Fruit fly (Drosophila melanogaster) whole organism, embryonic: ENCODE data around the gene kel.

ENCODE experiments used
- Aef1 ChIP-seq: fragments of 200-800 bp; sonication (Bioruptor generic); IDR thresholded peaks from 3 replicates; pipeline ENCODE4 v1.3.6; 2022; ENCODE audit warnings: missing biosample characterization, missing genetic modification characterization
- B-H2 ChIP-seq: fragments of 200-800 bp; sonication (Bioruptor generic); optimal IDR thresholded peaks from 2 replicates; lab custom pipeline; 2018; ENCODE audit warnings: missing biosample characterization, mild to moderate bottlenecking, missing genetic modification characterization
- BEAF-32 ChIP-seq: fragments of 200-800 bp; sonication (Bioruptor generic); optimal IDR thresholded peaks from 3 replicates; lab custom pipeline; 2017; ENCODE audit warnings: missing biosample characterization, missing genetic modification characterization, mild to moderate bottlenecking, moderate library complexity, missing genetic modification reagents
- Bteb2 ChIP-seq: fragments of 200-800 bp; sonication (Bioruptor generic); optimal IDR thresholded peaks from 2 replicates; lab custom pipeline; 2016; ENCODE audit warnings: missing biosample characterization, missing genetic modification characterization
- CG10366 ChIP-seq: fragments of 200-800 bp; sonication (Bioruptor generic); IDR thresholded peaks from 2 replicates; pipeline ENCODE4 v1.3.6; 2022; ENCODE audit warnings: missing biosample characterization, missing genetic modification characterization
- CG11504 ChIP-seq: fragments of 200-800 bp; sonication (Bioruptor generic); optimal IDR thresholded peaks from 3 replicates; lab custom pipeline; 2019; ENCODE audit warnings: missing biosample characterization, mild to moderate bottlenecking, missing genetic modification characterization, moderate library complexity
- CG11696 ChIP-seq: fragments of 200-800 bp; sonication (Bioruptor generic); IDR thresholded peaks from 2 replicates; pipeline ENCODE4 v1.3.6; 2022; ENCODE audit warnings: missing biosample characterization, missing genetic modification characterization
- CG12391 ChIP-seq: fragments of 200-800 bp; sonication (Bioruptor generic); optimal IDR thresholded peaks from 3 replicates; lab custom pipeline; 2018; ENCODE audit warnings: missing biosample characterization, mild to moderate bottlenecking, missing genetic modification characterization, moderate library complexity
- CG12659 ChIP-seq: fragments of 200-800 bp; sonication (Bioruptor generic); optimal IDR thresholded peaks from 3 replicates; lab custom pipeline; 2017; ENCODE audit warnings: mild to moderate bottlenecking, missing biosample characterization, missing genetic modification reagents, missing genetic modification characterization
- CG13287 ChIP-seq: fragments of 200-800 bp; sonication (Bioruptor generic); IDR thresholded peaks from 2 replicates; pipeline ENCODE4 v1.3.6; 2022; ENCODE audit warnings: missing biosample characterization, missing genetic modification characterization; ENCODE audit not compliant: partially characterized antibody
- CG13424 ChIP-seq: fragments of 200-800 bp; sonication (Bioruptor generic); optimal IDR thresholded peaks from 2 replicates; lab custom pipeline; 2019; ENCODE audit warnings: missing biosample characterization, mild to moderate bottlenecking, missing genetic modification characterization, moderate library complexity
- CG13894 ChIP-seq: fragments of 200-800 bp; sonication (Bioruptor generic); optimal IDR thresholded peaks from 3 replicates; lab custom pipeline; 2018; ENCODE audit warnings: missing biosample characterization, mild to moderate bottlenecking, missing genetic modification characterization, moderate library complexity
- CG14050 ChIP-seq: fragments of 200-800 bp; sonication (Bioruptor generic); IDR thresholded peaks from 3 replicates; pipeline ENCODE4 v1.3.6; 2022; ENCODE audit warnings: missing biosample characterization, missing genetic modification characterization
- CG1603 ChIP-seq: fragments of 200-800 bp; sonication (Bioruptor generic); optimal IDR thresholded peaks from 2 replicates; lab custom pipeline; 2019; ENCODE audit warnings: missing biosample characterization, mild to moderate bottlenecking, missing genetic modification characterization, moderate library complexity
- CG7357 ChIP-seq: fragments of 200-800 bp; sonication (Bioruptor generic); IDR thresholded peaks from 3 replicates; pipeline ENCODE4 v1.3.6; 2022; ENCODE audit warnings: missing biosample characterization, missing genetic modification characterization
- CG7372 ChIP-seq: fragments of 200-800 bp; sonication (Bioruptor generic); IDR thresholded peaks from 2 replicates; pipeline ENCODE4 v1.3.6; 2022; ENCODE audit warnings: missing biosample characterization, missing genetic modification characterization
- CG7987 ChIP-seq: fragments of 200-800 bp; sonication (Bioruptor generic); optimal IDR thresholded peaks from 2 replicates; lab custom pipeline; 2018; ENCODE audit warnings: missing biosample characterization, mild to moderate bottlenecking, missing genetic modification characterization, moderate library complexity
- CG8290 ChIP-seq, 3 experiments: fragments of 200-800 bp; sonication (Bioruptor generic); optimal IDR thresholded peaks; 2 replicates each; lab custom pipeline; 2016 to 2019; ENCODE audit warnings: missing biosample characterization in 3 of 3, missing genetic modification characterization in 3 of 3, mild to moderate bottlenecking in 2 of 3, moderate library complexity in 1 of 3
- Chrac-16 ChIP-seq: fragments of 200-800 bp; sonication (Bioruptor generic); optimal IDR thresholded peaks from 3 replicates; lab custom pipeline; 2016; ENCODE audit warnings: missing biosample characterization, missing genetic modification characterization
- D19A ChIP-seq: fragments of 200-800 bp; optimal IDR thresholded peaks from 3 replicates; lab custom pipeline; 2019; ENCODE audit warnings: missing biosample characterization, mild to moderate bottlenecking, missing genetic modification characterization, moderate library complexity
- Dek ChIP-seq: fragments of 200-800 bp; sonication (Bioruptor generic); optimal IDR thresholded peaks from 3 replicates; lab custom pipeline; 2019; ENCODE audit warnings: missing biosample characterization, mild to moderate bottlenecking, missing genetic modification characterization, moderate library complexity
- Doc3 ChIP-seq: fragments of 200-800 bp; sonication (Bioruptor generic); IDR thresholded peaks from 3 replicates; pipeline ENCODE4 v1.3.6; 2022; ENCODE audit warnings: missing biosample characterization, missing genetic modification characterization; ENCODE audit not compliant: partially characterized antibody
- Fer2 ChIP-seq: fragments of 200-800 bp; sonication (Bioruptor generic); optimal IDR thresholded peaks from 2 replicates; lab custom pipeline; 2018; ENCODE audit warnings: missing biosample characterization, mild to moderate bottlenecking, missing genetic modification characterization, moderate library complexity
- Fer3 ChIP-seq: fragments of 200-800 bp; sonication (Bioruptor generic); optimal IDR thresholded peaks from 2 replicates; lab custom pipeline; 2018; ENCODE audit warnings: missing biosample characterization, mild to moderate bottlenecking, missing genetic modification characterization, moderate library complexity
- GATAe ChIP-seq: fragments of 200-800 bp; sonication (Bioruptor generic); conservative IDR thresholded peaks from 2 replicates; pipeline ENCODE4 v1.3.6; 2022; ENCODE audit warnings: missing biosample characterization, missing genetic modification characterization
- Hr39 ChIP-seq: fragments of >200 bp; optimal IDR thresholded peaks from 2 replicates; lab custom pipeline; 2017
- Max ChIP-seq: fragments of 200-800 bp; sonication (Bioruptor generic); optimal IDR thresholded peaks from 2 replicates; lab custom pipeline; 2016; ENCODE audit warnings: missing biosample characterization, mild to moderate bottlenecking, missing genetic modification characterization
- Stat92E ChIP-seq, 3 experiments: fragments of >200 bp in 2 of 3; fragments of 200-800 bp in 1 of 3; sonication (Bioruptor generic) in 1 of 3; optimal IDR thresholded peaks; 2 replicates each; lab custom pipeline; 2017 to 2019; ENCODE audit warnings: missing biosample characterization in 3 of 3, missing genetic modification characterization in 3 of 3, mild to moderate bottlenecking in 1 of 3, moderate library complexity in 1 of 3
- Trl ChIP-seq, 3 experiments: fragments of >200 bp in 2 of 3; fragments of 200-800 bp in 1 of 3; sonication (Bioruptor generic) in 1 of 3; optimal IDR thresholded peaks; 2 replicates in 1 of 3; 3 replicates in 2 of 3; lab custom pipeline; 2016 to 2017; ENCODE audit warnings: missing biosample characterization in 1 of 3, missing genetic modification characterization in 1 of 3
- bsh ChIP-seq, 2 experiments: fragments of 200-800 bp; sonication (Bioruptor generic); optimal IDR thresholded peaks; 2 replicates each; lab custom pipeline; 2017 to 2018; ENCODE audit warnings: mild to moderate bottlenecking in 2 of 2, missing biosample characterization in 2 of 2, missing genetic modification characterization in 2 of 2, moderate library complexity in 1 of 2
- crol ChIP-seq: fragments of 200-800 bp; sonication (Bioruptor generic); IDR thresholded peaks from 2 replicates; pipeline ENCODE4 v1.3.6; 2022; ENCODE audit warnings: missing biosample characterization, missing genetic modification characterization
- dpn ChIP-seq, 2 experiments: fragments of 200-800 bp; sonication (Bioruptor generic); optimal IDR thresholded peaks; 3 replicates each; lab custom pipeline; 2016; ENCODE audit warnings: missing biosample characterization in 2 of 2, missing genetic modification characterization in 2 of 2
- fd3F ChIP-seq: fragments of 200-800 bp; sonication (Bioruptor generic); optimal IDR thresholded peaks from 2 replicates; lab custom pipeline; 2018; ENCODE audit warnings: missing biosample characterization, mild to moderate bottlenecking, missing genetic modification characterization, moderate library complexity
- ftz-f1 ChIP-seq: fragments of 200-800 bp; sonication (Bioruptor generic); optimal IDR thresholded peaks from 2 replicates; lab custom pipeline; 2016; ENCODE audit warnings: missing biosample characterization, missing genetic modification characterization
- kah ChIP-seq: fragments of 200-800 bp; sonication (Bioruptor generic); optimal IDR thresholded peaks from 2 replicates; lab custom pipeline; 2018; ENCODE audit warnings: missing biosample characterization, mild to moderate bottlenecking, missing genetic modification characterization
- ken ChIP-seq: fragments of 200-800 bp; sonication (Bioruptor generic); IDR thresholded peaks from 3 replicates; pipeline ENCODE4 v1.3.6; 2022; ENCODE audit warnings: missing biosample characterization, missing genetic modification characterization
- kni ChIP-seq: fragments of 200-800 bp; sonication (Bioruptor generic); optimal IDR thresholded peaks from 3 replicates; lab custom pipeline; 2017; ENCODE audit warnings: mild to moderate bottlenecking, missing biosample characterization, missing genetic modification reagents, missing genetic modification characterization
- lilli ChIP-seq: fragments of 200-800 bp; sonication (Bioruptor generic); optimal IDR thresholded peaks from 3 replicates; lab custom pipeline; 2016; ENCODE audit warnings: missing biosample characterization, missing genetic modification characterization
- row ChIP-seq: fragments of 200-800 bp; sonication (Bioruptor generic); IDR thresholded peaks from 3 replicates; pipeline ENCODE4 v1.3.6; 2022; ENCODE audit warnings: missing biosample characterization, missing genetic modification characterization
- salm ChIP-seq: fragments of 200-800 bp; sonication (Bioruptor generic); optimal IDR thresholded peaks from 2 replicates; lab custom pipeline; 2018; ENCODE audit warnings: missing biosample characterization, mild to moderate bottlenecking, missing genetic modification characterization
- sisA ChIP-seq: fragments of 200-800 bp; sonication (Bioruptor generic); IDR thresholded peaks from 2 replicates; pipeline ENCODE4 v1.3.6; 2022; ENCODE audit warnings: missing biosample characterization, missing genetic modification characterization
- slou ChIP-seq: fragments of 200-800 bp; sonication (Bioruptor generic); optimal IDR thresholded peaks from 3 replicates; lab custom pipeline; 2016; ENCODE audit warnings: missing biosample characterization, missing genetic modification characterization
- tio ChIP-seq: fragments of 200-800 bp; sonication (Bioruptor generic); optimal IDR thresholded peaks from 2 replicates; lab custom pipeline; 2017; ENCODE audit warnings: missing biosample characterization, missing genetic modification characterization, inconsistent platforms
- unpg ChIP-seq: fragments of 200-800 bp; sonication (Bioruptor generic); optimal IDR thresholded peaks from 3 replicates; lab custom pipeline; 2018; ENCODE audit warnings: missing biosample characterization, mild to moderate bottlenecking, missing genetic modification characterization, moderate library complexity
- vvl ChIP-seq: fragments of 200-800 bp; sonication (Bioruptor generic); IDR thresholded peaks from 2 replicates; pipeline ENCODE4 v1.3.6; 2022; ENCODE audit warnings: missing biosample characterization, missing genetic modification characterization
- z ChIP-seq: fragments of 200-800 bp; sonication (Bioruptor generic); IDR thresholded peaks from 3 replicates; pipeline ENCODE4 v1.3.6; 2022; ENCODE audit warnings: missing biosample characterization, missing genetic modification characterization
- zfh1 ChIP-seq: fragments of 200-800 bp; sonication (Bioruptor generic); IDR thresholded peaks from 3 replicates; pipeline ENCODE4 v1.3.6; 2022; ENCODE audit warnings: missing biosample characterization, missing genetic modification characterization

Gene kel

dm6 chr2L:18150393-18151133 lies 12.7 kb upstream of the kel start (continued):
- TF ChIP-seq ken (GFP tag; lab: Robert Waterston, UW) (0 out of 3 replicates have a peak, but pooled peaks have one; percentile 34), CG14050 (GFP tag; lab: Robert Waterston, UW) (no peak), zfh1 (GFP tag; lab: Robert Waterston, UW) (0 out of 3 replicates have a peak, but pooled peaks have one; percentile 42), dpn (GFP tag; optimal IDR thresholded peaks at IDR 0.05; lab: Kevin White, UChicago) (peak; percentile 8 to 41), Dek (tag; lab: Kevin White, UChicago) (peak; percentile 15), bsh (GFP tag; optimal IDR thresholded peaks at IDR 0.05; lab: Kevin White, UChicago) (peak in 1 of 2 experiments; percentile 16), Max (GFP tag; lab: Kevin White, UChicago) (no peak), sisA (GFP tag; lab: Robert Waterston, UW) (peak; percentile 57; the same call in 1 of the 2 replicates), CG13424 (tag; lab: Kevin White, UChicago) (peak; percentile 33), B-H2 (GFP tag; lab: Kevin White, UChicago) (peak; percentile 1), D19A (no peak), CG7372 (GFP tag; lab: Robert Waterston, UW) (peak; percentile 11; the same call in 1 of the 2 replicates), BEAF-32 (GFP tag; lab: Kevin White, UChicago) (no peak), CG11696 (GFP tag; lab: Robert Waterston, UW) (peak; percentile 46), CG13287 (GFP tag; lab: Robert Waterston, UW) (no peak), Chrac-16 (GFP tag; lab: Kevin White, UChicago) (peak; percentile 11), Stat92E (GFP tag; optimal IDR thresholded peaks at IDR 0.05; lab: Kevin White, UChicago) (peak in 2 of 3 experiments; percentile 20 to 73), ftz-f1 (GFP tag; lab: Kevin White, UChicago) (peak; percentile 41), CG12391 (tag; lab: Kevin White, UChicago) (peak; percentile 0), tio (peak; percentile 36), Fer2 (tag; lab: Kevin White, UChicago) (peak; percentile 20), lilli (GFP tag; lab: Kevin White, UChicago) (peak; percentile 2), CG8290 (GFP tag; optimal IDR thresholded peaks at IDR 0.05; lab: Kevin White, UChicago) (no peak), CG8290 (tag; optimal IDR thresholded peaks at IDR 0.05; lab: Kevin White, UChicago) (peak in 1 of 2 experiments; percentile 58), CG12659 (peak; percentile 39), slou (no peak), CG1603 (tag; lab: Kevin White, UChicago) (peak; percentile 19), CG11504 (tag; lab: Kevin White, UChicago) (peak; percentile 21), fd3F (GFP tag; lab: Kevin White, UChicago) (peak; percentile 5), kni (GFP tag; lab: Kevin White, UChicago) (peak; percentile 60), CG7357 (GFP tag; lab: Robert Waterston, UW) (peak; percentile 9; the same call in 1 of the 3 replicates), Doc3 (GFP tag; lab: Robert Waterston, UW) (no peak), CG7987 (GFP tag; lab: Kevin White, UChicago) (peak; percentile 38), Aef1 (GFP tag; lab: Robert Waterston, UW) (peak; percentile 72), GATAe (GFP tag; lab: Robert Waterston, UW) (peak; percentile 23; the same call in 1 of the 2 replicates), Bteb2 (no peak), kah (no peak), unpg (GFP tag; lab: Kevin White, UChicago) (peak; percentile 8), Fer3 (tag; lab: Kevin White, UChicago) (peak; percentile 47), vvl (GFP tag; lab: Robert Waterston, UW) (peak; percentile 74), salm (tag; lab: Kevin White, UChicago) (no peak), row (peak; percentile 61; the same call in 2 of the 3 replicates), Hr39 (lab: Kevin White, UChicago) (no peak), crol (GFP tag; lab: Robert Waterston, UW) (peak; percentile 89), Trl (optimal IDR thresholded peaks at IDR 0.05; lab: Kevin White, UChicago) (peak in 1 of 2 experiments; percentile 7), Trl (GFP tag; optimal IDR thresholded peaks at IDR 0.05; lab: Kevin White, UChicago) (no peak), CG10366 (GFP tag; lab: Robert Waterston, UW) (peak; percentile 28; the same call in 1 of the 2 replicates), z (GFP tag; lab: Robert Waterston, UW) (peak; percentile 50; the same call in 1 of the 3 replicates), CG13894 (tag; lab: Kevin White, UChicago) (peak; percentile 19)
